Worm (Caenorhabditis elegans): ENCODE measurements around the gene chtl-1.

Gene chtl-1

ce11 chrX:5321563-5321962, 42.6 kb downstream of the chtl-1 start:
- TF ChIP-seq ZK546.5 (tag; optimal IDR thresholded peaks at IDR 0.05): no peak
- no peak for TF ChIP-seq aly-2 (tag; optimal IDR thresholded peaks at IDR 0.05)
- no peak for TF ChIP-seq mdt-29 (GFP tag; IDR thresholded peaks at IDR 0.05)
- no peak for TF ChIP-seq ama-1 (optimal IDR thresholded peaks at IDR 0.05)
- no peak for TF ChIP-seq unc-39 (tag; optimal IDR thresholded peaks at IDR 0.05)
- TF ChIP-seq ceh-32 (tag; optimal IDR thresholded peaks at IDR 0.05; ENCODE audit: poor library complexity): no peak
- TF ChIP-seq nhr-6 (tag; optimal IDR thresholded peaks at IDR 0.05): no peak
- TF ChIP-seq daf-19 (GFP tag; conservative IDR thresholded peaks at IDR 0.05): no peak
- no peak for TF ChIP-seq lin-13 (GFP tag; optimal IDR thresholded peaks at IDR 0.05)
- TF ChIP-seq unc-62 (GFP tag; optimal IDR thresholded peaks at IDR 0.05 in 1 of 2): no peak
- TF ChIP-seq unc-62 (tag; optimal IDR thresholded peaks at IDR 0.05): no peak
- TF ChIP-seq dmd-8 (GFP tag; IDR thresholded peaks at IDR 0.05): no peak

ce11 chrX:5319214-5319838, 44.8 kb downstream of the chtl-1 start:
- peak; percentile 58; the same call in 1 of the 2 replicates for TF ChIP-seq pha-4 (GFP tag; IDR thresholded peaks at IDR 0.05)
- no peak for TF ChIP-seq pha-4 (tag; optimal IDR thresholded peaks at IDR 0.05)
- peak; percentile 79; the same call in 1 of the 2 replicates for TF ChIP-seq F26F4.8 (GFP tag; conservative IDR thresholded peaks at IDR 0.05)
- peak; percentile 57 for TF ChIP-seq dmd-6 (GFP tag; IDR thresholded peaks at IDR 0.05)
- peak; percentile 68 for TF ChIP-seq ztf-7 (tag; optimal IDR thresholded peaks at IDR 0.05)
- TF ChIP-seq mxl-2 (GFP tag; conservative IDR thresholded peaks at IDR 0.05): peak; percentile 64; the same call in 1 of the 2 replicates
- TF ChIP-seq zip-2 (tag; optimal IDR thresholded peaks at IDR 0.05): peak; percentile 39
- peak; percentile 29 for TF ChIP-seq Y5F2A.4 (GFP tag; optimal IDR thresholded peaks at IDR 0.05)
- TF ChIP-seq T20F7.1 (GFP tag; optimal IDR thresholded peaks at IDR 0.05): peak; percentile 18
- TF ChIP-seq daf-16 (GFP tag; optimal IDR thresholded peaks at IDR 0.05): peak; percentile 26 to 73
- peak; percentile 45 for TF ChIP-seq daf-16 (tag; optimal IDR thresholded peaks at IDR 0.05)
- TF ChIP-seq aha-1 (tag): peak; percentile 98
- 0 out of 2 replicates have a peak, but pooled peaks have one; percentile 13 for TF ChIP-seq Y75B8A.6 (GFP tag; IDR thresholded peaks at IDR 0.05)
- peak; percentile 58 for TF ChIP-seq sdz-12 (GFP tag; optimal IDR thresholded peaks at IDR 0.05)
- TF ChIP-seq F44E2.7 (GFP tag; IDR thresholded peaks at IDR 0.05): peak; percentile 86; the same call in 1 of the 2 replicates
- no peak for TF ChIP-seq daf-12 (tag; optimal IDR thresholded peaks at IDR 0.05)
- 0 out of 2 replicates have a peak, but pooled peaks have one; percentile 31 for TF ChIP-seq tra-1 (GFP tag; IDR thresholded peaks at IDR 0.05)
- peak; percentile 55 for TF ChIP-seq lir-3 (tag; optimal IDR thresholded peaks at IDR 0.05)
- peak; percentile 47 for TF ChIP-seq attf-4 (tag; optimal IDR thresholded peaks at IDR 0.05)
- TF ChIP-seq zfp-3 (GFP tag; conservative IDR thresholded peaks at IDR 0.05): no peak
- TF ChIP-seq ceh-82 (tag; optimal IDR thresholded peaks at IDR 0.05): no peak
- peak; percentile 53 for TF ChIP-seq nhr-48 (tag; optimal IDR thresholded peaks at IDR 0.05)
- peak; percentile 67; the same call in 1 of the 2 replicates for TF ChIP-seq lin-1 (GFP tag; IDR thresholded peaks at IDR 0.05)
- TF ChIP-seq dpl-1 (GFP tag; optimal IDR thresholded peaks at IDR 0.05): peak; percentile 20
- no peak for TF ChIP-seq ceh-44 (GFP tag; IDR thresholded peaks at IDR 0.05)
- TF ChIP-seq ZK337.2 (GFP tag; IDR thresholded peaks at IDR 0.05): peak; percentile 61; the same call in 1 of the 2 replicates
- peak; percentile 75; the same call in 1 of the 2 replicates for TF ChIP-seq nhr-42 (GFP tag; IDR thresholded peaks at IDR 0.05)
- TF ChIP-seq hlh-30 (tag; optimal IDR thresholded peaks at IDR 0.05; ENCODE audit: insufficient read depth): peak; percentile 42
- TF ChIP-seq nhr-6 (tag; optimal IDR thresholded peaks at IDR 0.05): no peak
- peak; percentile 64; the same call in 1 of the 2 replicates for TF ChIP-seq dmd-9 (GFP tag; IDR thresholded peaks at IDR 0.05)
- TF ChIP-seq mep-1 (tag; optimal IDR thresholded peaks at IDR 0.05): peak; percentile 39
- peak; percentile 68 for TF ChIP-seq nhr-111 (GFP tag; optimal IDR thresholded peaks at IDR 0.05)
- 0 out of 2 replicates have a peak, but pooled peaks have one; percentile 60 for TF ChIP-seq ceh-20 (GFP tag; IDR thresholded peaks at IDR 0.05)
- TF ChIP-seq dve-1 (tag; optimal IDR thresholded peaks at IDR 0.05; ENCODE audit: insufficient read depth): peak; percentile 58
- TF ChIP-seq ctbp-1 (GFP tag; IDR thresholded peaks at IDR 0.05): peak; percentile 77
- TF ChIP-seq spr-3 (GFP tag; optimal IDR thresholded peaks at IDR 0.05): no peak
- TF ChIP-seq egl-43 (GFP tag; IDR thresholded peaks at IDR 0.05): no peak
- TF ChIP-seq snpc-4 (tag; optimal IDR thresholded peaks at IDR 0.05): peak; percentile 15
- peak; percentile 77 for TF ChIP-seq daf-19 (GFP tag; conservative IDR thresholded peaks at IDR 0.05)
- no peak for TF ChIP-seq hlh-11 (tag; optimal IDR thresholded peaks at IDR 0.05)
